Worm (Caenorhabditis elegans) whole organism, L2 larva: ENCODE data around the gene T26G10.4.
A peak's percentile ranks its signal among the peaks of the same experiment; 100 is the strongest.

Experiments used
- C34F6.9 ChIP-seq: fragments of 150-350 bp; optimal IDR thresholded peaks from 2 replicates; lab custom pipeline; 2014; ENCODE audit warnings: missing biosample characterization, missing genetic modification characterization
- F13H6.1 ChIP-seq: sonication (generic microtip); optimal IDR thresholded peaks from 2 replicates; lab custom pipeline; 2016; ENCODE audit warnings: missing genetic modification characterization, missing compliant biosample characterization
- R02D3.7 ChIP-seq: fragments of 150-350 bp; optimal IDR thresholded peaks from 2 replicates; lab custom pipeline; 2014; ENCODE audit warnings: missing biosample characterization, missing genetic modification characterization
- Y55F3AM.14 ChIP-seq: fragments of 200-800 bp; sonication (Bioruptor generic); optimal IDR thresholded peaks from 2 replicates; lab custom pipeline; 2018; ENCODE audit warnings: mild to moderate bottlenecking, missing genetic modification characterization, missing compliant biosample characterization
- ZK546.5 ChIP-seq: sonication (generic microtip); optimal IDR thresholded peaks from 2 replicates; lab custom pipeline; 2017; ENCODE audit warnings: missing biosample characterization, missing genetic modification characterization
- alr-1 ChIP-seq: fragments of 150-350 bp; optimal IDR thresholded peaks from 2 replicates; lab custom pipeline; 2014; ENCODE audit warnings: missing biosample characterization, missing genetic modification characterization
- aly-2 ChIP-seq: fragments of 150-350 bp; optimal IDR thresholded peaks from 2 replicates; lab custom pipeline; 2014; ENCODE audit warnings: missing biosample characterization, missing genetic modification characterization
- ama-1 ChIP-seq: fragments of 150-350 bp; optimal IDR thresholded peaks from 2 replicates; lab custom pipeline; 2018; ENCODE audit warnings: inconsistent platforms
- blmp-1 ChIP-seq: sonication (generic microtip); optimal IDR thresholded peaks from 2 replicates; lab custom pipeline; 2017; ENCODE audit warnings: missing genetic modification characterization, mild to moderate bottlenecking, missing compliant biosample characterization, antibody characterized with exemption, moderate library complexity; ENCODE audit not compliant: insufficient read depth
- ceh-16 ChIP-seq: fragments of 150-350 bp; optimal IDR thresholded peaks from 2 replicates; lab custom pipeline; 2014; ENCODE audit warnings: missing biosample characterization, missing genetic modification characterization
- ceh-82 ChIP-seq: fragments of 150-350 bp; optimal IDR thresholded peaks from 2 replicates; lab custom pipeline; 2014; ENCODE audit warnings: missing biosample characterization, missing genetic modification characterization
- crh-2 ChIP-seq: sonication (generic microtip); optimal IDR thresholded peaks from 2 replicates; lab custom pipeline; 2017; ENCODE audit warnings: missing biosample characterization, missing genetic modification characterization
- dmd-4 ChIP-seq: sonication (generic microtip); optimal IDR thresholded peaks from 2 replicates; lab custom pipeline; 2017; ENCODE audit warnings: missing biosample characterization, missing genetic modification characterization
- egl-27 ChIP-seq: sonication (generic microtip); optimal IDR thresholded peaks from 3 replicates; lab custom pipeline; 2017; ENCODE audit warnings: missing biosample characterization, missing genetic modification reagents, missing genetic modification characterization
- elt-1 ChIP-seq: fragments of 150-350 bp; optimal IDR thresholded peaks from 2 replicates; lab custom pipeline; 2014; ENCODE audit warnings: missing biosample characterization, missing genetic modification characterization
- elt-3 ChIP-seq: sonication (generic microtip); optimal IDR thresholded peaks from 2 replicates; lab custom pipeline; 2017; ENCODE audit warnings: missing biosample characterization, missing genetic modification characterization
- fos-1 ChIP-seq: fragments of 150-350 bp; optimal IDR thresholded peaks from 2 replicates; lab custom pipeline; 2014; ENCODE audit warnings: missing biosample characterization, missing genetic modification characterization
- gmeb-1 ChIP-seq: fragments of 150-350 bp; optimal IDR thresholded peaks from 2 replicates; lab custom pipeline; 2014; ENCODE audit warnings: missing biosample characterization, missing genetic modification characterization
- lin-11 ChIP-seq: fragments of 150-350 bp; sonication (generic microtip); optimal IDR thresholded peaks from 2 replicates; lab custom pipeline; 2014; ENCODE audit warnings: missing biosample characterization, missing genetic modification characterization, inconsistent platforms, mixed read lengths
- lin-13 ChIP-seq: fragments of 150-350 bp; optimal IDR thresholded peaks from 2 replicates; lab custom pipeline; 2014; ENCODE audit warnings: missing biosample characterization, missing genetic modification reagents, missing genetic modification characterization
- lin-39 ChIP-seq: fragments of 150-350 bp; optimal IDR thresholded peaks from 2 replicates; lab custom pipeline; 2014; ENCODE audit warnings: missing biosample characterization, missing genetic modification reagents, missing genetic modification characterization
- lsy-2 ChIP-seq, 2 experiments: fragments of 150-350 bp in 1 of 2; sonication (generic microtip) in 1 of 2; optimal IDR thresholded peaks; 2 replicates each; lab custom pipeline; 2014 to 2017; ENCODE audit warnings: missing biosample characterization in 2 of 2, missing genetic modification characterization in 2 of 2
- mab-5 ChIP-seq: fragments of 150-350 bp; optimal IDR thresholded peaks from 2 replicates; lab custom pipeline; 2014; ENCODE audit warnings: missing biosample characterization, missing genetic modification characterization
- mbf-1 ChIP-seq: sonication (generic microtip); optimal IDR thresholded peaks from 2 replicates; lab custom pipeline; 2017; ENCODE audit warnings: missing biosample characterization, missing genetic modification characterization
- mdl-1 ChIP-seq, 2 experiments: fragments of 150-350 bp in 1 of 2; sonication (generic microtip) in 1 of 2; optimal IDR thresholded peaks; 2 replicates each; lab custom pipeline; 2017; ENCODE audit warnings: missing biosample characterization in 2 of 2, missing genetic modification characterization in 2 of 2
- nhr-10 ChIP-seq: sonication (generic microtip); optimal IDR thresholded peaks from 2 replicates; lab custom pipeline; 2017; ENCODE audit warnings: missing biosample characterization, missing genetic modification characterization
- nhr-11 ChIP-seq: fragments of 150-350 bp; optimal IDR thresholded peaks from 2 replicates; lab custom pipeline; 2014; ENCODE audit warnings: missing biosample characterization, missing genetic modification characterization
- nhr-12 ChIP-seq: fragments of 150-350 bp; optimal IDR thresholded peaks from 2 replicates; lab custom pipeline; 2014; ENCODE audit warnings: missing biosample characterization, missing genetic modification characterization
- nhr-129 ChIP-seq: fragments of 150-350 bp; optimal IDR thresholded peaks from 2 replicates; lab custom pipeline; 2014; ENCODE audit warnings: missing biosample characterization, missing genetic modification characterization
- nhr-21 ChIP-seq: fragments of 150-350 bp; optimal IDR thresholded peaks from 2 replicates; lab custom pipeline; 2014; ENCODE audit warnings: missing biosample characterization, missing genetic modification characterization
- nhr-23 ChIP-seq: fragments of 150-350 bp; optimal IDR thresholded peaks from 2 replicates; lab custom pipeline; 2014; ENCODE audit warnings: missing biosample characterization, missing genetic modification reagents, missing genetic modification characterization
- nhr-237 ChIP-seq: fragments of 150-350 bp; optimal IDR thresholded peaks from 2 replicates; lab custom pipeline; 2014; ENCODE audit warnings: missing biosample characterization, missing genetic modification characterization
- nhr-25 ChIP-seq: fragments of 150-350 bp; sonication (generic microtip); optimal IDR thresholded peaks from 3 replicates; lab custom pipeline; 2014; ENCODE audit warnings: missing biosample characterization, missing genetic modification characterization
- nhr-6 ChIP-seq: fragments of 150-350 bp; optimal IDR thresholded peaks from 2 replicates; lab custom pipeline; 2014; ENCODE audit warnings: missing biosample characterization, missing genetic modification characterization
- nhr-77 ChIP-seq: fragments of 150-350 bp; optimal IDR thresholded peaks from 2 replicates; lab custom pipeline; 2014; ENCODE audit warnings: missing biosample characterization, missing genetic modification characterization
- peb-1 ChIP-seq: fragments of 150-350 bp; optimal IDR thresholded peaks from 2 replicates; lab custom pipeline; 2014; ENCODE audit warnings: missing biosample characterization, missing genetic modification characterization
- sem-4 ChIP-seq: fragments of 150-350 bp; optimal IDR thresholded peaks from 2 replicates; lab custom pipeline; 2014; ENCODE audit warnings: missing biosample characterization, missing genetic modification reagents, missing genetic modification characterization
- skn-1 ChIP-seq: sonication (generic microtip); optimal IDR thresholded peaks from 2 replicates; lab custom pipeline; 2017; ENCODE audit warnings: missing biosample characterization, missing genetic modification characterization
- sma-3 ChIP-seq: sonication (generic microtip); optimal IDR thresholded peaks from 2 replicates; lab custom pipeline; 2016; ENCODE audit warnings: missing genetic modification reagents, missing genetic modification characterization, missing compliant biosample characterization
- sma-9 ChIP-seq, 2 experiments: fragments of 150-350 bp in 1 of 2; sonication (generic microtip) in 1 of 2; optimal IDR thresholded peaks; 2 replicates each; lab custom pipeline; 2014 to 2016; ENCODE audit warnings: missing genetic modification characterization in 2 of 2, mild to moderate bottlenecking in 1 of 2, missing biosample characterization in 1 of 2, missing compliant biosample characterization in 1 of 2, missing genetic modification reagents in 1 of 2, moderate library complexity in 1 of 2
- snpc-4 ChIP-seq: fragments of 150-350 bp; optimal IDR thresholded peaks from 2 replicates; lab custom pipeline; 2014; ENCODE audit warnings: missing biosample characterization, missing genetic modification characterization
- unc-39 ChIP-seq: fragments of 150-350 bp; optimal IDR thresholded peaks from 2 replicates; lab custom pipeline; 2014; ENCODE audit warnings: missing biosample characterization, missing genetic modification characterization
- unc-55 ChIP-seq: fragments of 150-350 bp; sonication (generic microtip); optimal IDR thresholded peaks from 3 replicates; lab custom pipeline; 2014; ENCODE audit warnings: missing biosample characterization, missing genetic modification reagents, missing genetic modification characterization
- unc-62 ChIP-seq: fragments of 150-350 bp; optimal IDR thresholded peaks from 2 replicates; lab custom pipeline; 2014; ENCODE audit warnings: missing biosample characterization, missing genetic modification reagents, missing genetic modification characterization
- zag-1 ChIP-seq: fragments of 150-350 bp; optimal IDR thresholded peaks from 2 replicates; lab custom pipeline; 2014; ENCODE audit warnings: missing biosample characterization, missing genetic modification characterization
- ztf-1 ChIP-seq: fragments of 200-800 bp; sonication (Bioruptor generic); conservative IDR thresholded peaks from 2 replicates; pipeline ENCODE4 v1.3.6; 2022; ENCODE audit warnings: missing genetic modification characterization, missing compliant biosample characterization
- ztf-11 ChIP-seq: sonication (generic microtip); optimal IDR thresholded peaks from 2 replicates; lab custom pipeline; 2017; ENCODE audit warnings: missing biosample characterization, missing genetic modification characterization
- ztf-4 ChIP-seq: fragments of 150-350 bp; optimal IDR thresholded peaks from 2 replicates; lab custom pipeline; 2014; ENCODE audit warnings: missing biosample characterization, missing genetic modification characterization

Gene T26G10.4

ce11 chrIII:9442846-9443245 is 22.5 kb downstream of the T26G10.4 start:
- TF ChIP-seq aly-2 (tag; lab: Kevin White, UChicago) (no peak), nhr-77 (no peak), ama-1 (lab: Kevin White, UChicago) (no peak), sem-4 (tag; lab: Kevin White, UChicago) (no peak), nhr-21 (tag; lab: Kevin White, UChicago) (no peak), nhr-6 (no peak), ztf-4 (tag; lab: Kevin White, UChicago) (no peak), alr-1 (tag; lab: Kevin White, UChicago) (no peak), zag-1 (tag; lab: Kevin White, UChicago) (no peak), ztf-1 (no peak), ceh-16 (no peak), ceh-82 (no peak), snpc-4 (tag; lab: Kevin White, UChicago) (no peak), nhr-12 (tag; lab: Kevin White, UChicago) (no peak), F13H6.1 (tag; lab: Kevin White, UChicago) (no peak), sma-9 (GFP tag; optimal IDR thresholded peaks at IDR 0.05; lab: Kevin White, UChicago) (no peak), sma-9 (tag; optimal IDR thresholded peaks at IDR 0.05; lab: Kevin White, UChicago) (no peak)
- TF ChIP-seq, all 48 proteins: peak for 0

- TF ChIP-seq crh-2 (tag; lab: Kevin White, UChicago) = peak; percentile 93
- TF ChIP-seq lin-39 (tag; lab: Kevin White, UChicago) = no peak
- TF ChIP-seq sem-4 (tag; lab: Kevin White, UChicago) = peak; percentile 42
- TF ChIP-seq snpc-4 (tag; lab: Kevin White, UChicago) = peak; percentile 79
- TF ChIP-seq alr-1 (tag; lab: Kevin White, UChicago) = no peak
- TF ChIP-seq ztf-1 = no peak
- TF ChIP-seq ZK546.5 = peak; percentile 58
- no peak for TF ChIP-seq nhr-12 (tag; lab: Kevin White, UChicago)
- peak; percentile 83 for TF ChIP-seq F13H6.1 (tag; lab: Kevin White, UChicago)
- TF ChIP-seq lin-11 (tag; lab: Kevin White, UChicago) = peak; percentile 90
- TF ChIP-seq skn-1 (tag; lab: Kevin White, UChicago) = no peak
- TF ChIP-seq nhr-21 (tag; lab: Kevin White, UChicago) = peak; percentile 74
- TF ChIP-seq blmp-1 (tag; lab: Kevin White, UChicago) = peak; percentile 27
- TF ChIP-seq ama-1 (lab: Kevin White, UChicago) = peak; percentile 65
- TF ChIP-seq nhr-25 (tag; lab: Kevin White, UChicago) = peak; percentile 68
- no peak for TF ChIP-seq ceh-82
- TF ChIP-seq fos-1 (tag; lab: Kevin White, UChicago) = peak; percentile 57
- peak; percentile 92 for TF ChIP-seq nhr-129 (tag; lab: Kevin White, UChicago)
- peak; percentile 92 for TF ChIP-seq gmeb-1 (tag; lab: Kevin White, UChicago)
- TF ChIP-seq unc-55 (GFP tag; lab: Kevin White, UChicago) = peak; percentile 97
- no peak for TF ChIP-seq nhr-10 (tag; lab: Kevin White, UChicago)
- peak; percentile 41 for TF ChIP-seq nhr-6
- TF ChIP-seq sma-9 (GFP tag; optimal IDR thresholded peaks at IDR 0.05; lab: Kevin White, UChicago) = peak; percentile 81
- TF ChIP-seq sma-9 (tag; optimal IDR thresholded peaks at IDR 0.05; lab: Kevin White, UChicago) = no peak
- TF ChIP-seq nhr-11 (tag; lab: Kevin White, UChicago) = no peak
- TF ChIP-seq lin-13 (GFP tag; lab: Kevin White, UChicago) = peak; percentile 90
- no peak for TF ChIP-seq nhr-237 (tag; lab: Kevin White, UChicago)
- peak; percentile 74 for TF ChIP-seq zag-1 (tag; lab: Kevin White, UChicago)
- peak; percentile 28 to 46 for TF ChIP-seq mdl-1 (tag; optimal IDR thresholded peaks at IDR 0.05; lab: Kevin White, UChicago)
- peak; percentile 63 for TF ChIP-seq ztf-4 (tag; lab: Kevin White, UChicago)
- TF ChIP-seq R02D3.7 (tag; lab: Kevin White, UChicago) = no peak
- peak; percentile 78 for TF ChIP-seq sma-3 (GFP tag; lab: Kevin White, UChicago)
- TF ChIP-seq mab-5 = peak; percentile 77
- no peak for TF ChIP-seq elt-3
- TF ChIP-seq nhr-77 = no peak
- no peak for TF ChIP-seq unc-62 (GFP tag; lab: Kevin White, UChicago)
- no peak for TF ChIP-seq unc-39
- TF ChIP-seq egl-27 (tag; lab: Kevin White, UChicago) = no peak
- TF ChIP-seq peb-1 = no peak
- no peak for TF ChIP-seq mbf-1 (tag; lab: Kevin White, UChicago)
- TF ChIP-seq nhr-23 (tag; lab: Kevin White, UChicago) = no peak
- peak; percentile 74 for TF ChIP-seq C34F6.9
- no peak for TF ChIP-seq aly-2 (tag; lab: Kevin White, UChicago)
- no peak for TF ChIP-seq dmd-4 (tag; lab: Kevin White, UChicago)
- TF ChIP-seq elt-1 (tag; lab: Kevin White, UChicago) = no peak
- TF ChIP-seq ceh-16 = peak; percentile 39
- TF ChIP-seq ztf-11 (tag; lab: Kevin White, UChicago) = no peak
- peak; percentile 7 for TF ChIP-seq Y55F3AM.14
- peak; percentile 70 to 93 for TF ChIP-seq lsy-2 (tag; optimal IDR thresholded peaks at IDR 0.05; lab: Kevin White, UChicago)
Measured at ce11 chrIII:9443417-9444027, 23.2 kb downstream of the T26G10.4 start, which contains the start of gene pir-2. Gene pir-2 (minus strand): TSS chrIII:9443634.
